Worm (Caenorhabditis elegans): ENCODE data around the gene ZK669.2.

The ZK669.2 gene

DNA sequence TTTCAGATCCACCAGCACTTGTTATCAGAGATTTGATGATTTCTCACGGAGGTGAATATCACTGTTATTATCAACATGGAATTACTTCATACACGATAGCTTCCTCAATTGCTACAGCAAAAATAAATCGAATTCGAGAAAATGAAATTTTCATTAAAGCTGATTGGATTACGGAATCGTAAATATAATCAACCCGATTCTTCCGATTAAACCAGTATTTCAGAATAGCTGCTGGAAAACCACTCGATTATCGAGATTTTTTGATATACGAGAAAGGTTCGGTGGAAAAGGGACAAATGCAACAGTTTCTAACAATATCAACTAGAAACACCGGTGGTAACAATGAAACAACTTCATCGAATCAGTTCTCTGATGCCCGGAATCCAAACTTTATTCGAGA, 36.0 kb downstream of the ZK669.2 start:
- TF ChIP-seq sea-1 (GFP tag; conservative IDR thresholded peaks at IDR 0.05) (no peak), tra-4 (tag; optimal IDR thresholded peaks at IDR 0.05) (no peak), pes-1 (GFP tag; IDR thresholded peaks at IDR 0.05) (no peak), ets-7 (tag; optimal IDR thresholded peaks at IDR 0.05) (no peak), tbx-11 (GFP tag; IDR thresholded peaks at IDR 0.05) (no peak), hmg-4 (GFP tag; optimal IDR thresholded peaks at IDR 0.05) (no peak), F13C5.2 (tag; optimal IDR thresholded peaks at IDR 0.05) (no peak)

DNA sequence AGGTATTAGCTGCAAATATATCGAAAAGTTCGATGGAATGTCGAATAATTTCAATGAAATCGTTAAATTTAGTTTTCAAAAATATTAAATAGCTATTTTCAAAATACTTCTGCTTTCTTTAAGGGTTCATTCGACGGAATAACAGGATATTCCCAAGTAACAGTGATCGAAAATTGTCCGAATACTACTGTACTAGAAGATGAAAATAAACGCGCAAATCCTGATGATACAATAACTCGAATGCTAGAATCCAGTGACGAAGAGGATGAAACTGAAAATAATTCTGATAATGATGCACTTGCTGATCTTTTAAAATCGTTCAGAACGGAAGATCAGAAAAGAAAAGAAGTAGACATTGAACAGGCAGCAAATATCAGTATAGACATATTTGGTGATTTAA, 37.2 kb downstream of the ZK669.2 start:
- TF ChIP-seq hmbx-1 (tag; optimal IDR thresholded peaks at IDR 0.05) (no peak), hnd-1 (tag; optimal IDR thresholded peaks at IDR 0.05) (no peak), tbx-37 (GFP tag; conservative IDR thresholded peaks at IDR 0.05) (no peak), F13C5.2 (tag; optimal IDR thresholded peaks at IDR 0.05) (no peak), tra-4 (tag; optimal IDR thresholded peaks at IDR 0.05) (no peak), scrt-1 (GFP tag; IDR thresholded peaks at IDR 0.05) (no peak), B0310.2 (tag; optimal IDR thresholded peaks at IDR 0.05) (no peak), flt-1 (GFP tag; IDR thresholded peaks at IDR 0.05) (no peak)

DNA sequence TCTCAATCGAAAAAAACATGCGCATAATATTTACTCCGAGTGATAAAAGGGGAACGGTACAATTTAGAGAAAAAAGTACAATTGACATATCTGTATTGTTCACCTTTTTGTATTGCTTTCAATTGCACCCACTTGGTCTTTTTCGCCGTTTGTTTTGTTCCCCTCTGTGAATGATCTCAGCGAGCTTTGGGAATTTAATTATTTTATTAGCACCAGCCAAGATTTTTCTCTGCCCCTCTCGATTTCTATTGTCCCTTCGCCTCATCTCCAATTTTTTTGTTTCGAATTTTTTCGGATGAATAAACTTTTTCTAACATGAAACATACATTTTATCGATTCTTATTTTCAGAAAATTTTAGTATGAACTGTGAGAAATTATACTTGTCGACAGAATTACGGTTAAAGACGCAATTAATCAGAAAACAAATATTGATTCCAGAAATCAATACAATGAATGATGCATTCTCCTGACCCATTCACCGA, 37.7 kb downstream of the ZK669.2 start, which contains the start of gene rev-1:
Gene rev-1, plus strand, starts transcription at position 433 of the 483 bp plus-strand sequence.
- no peak for TF ChIP-seq aly-1 (tag; optimal IDR thresholded peaks at IDR 0.05)
- TF ChIP-seq tbx-11 (GFP tag; IDR thresholded peaks at IDR 0.05), result no peak
- no peak for TF ChIP-seq hmg-4 (GFP tag; optimal IDR thresholded peaks at IDR 0.05)
- TF ChIP-seq F13C5.2 (tag; optimal IDR thresholded peaks at IDR 0.05), result no peak
- TF ChIP-seq tra-4 (tag; optimal IDR thresholded peaks at IDR 0.05), result no peak
- TF ChIP-seq B0310.2 (tag; optimal IDR thresholded peaks at IDR 0.05), result no peak
- no peak for TF ChIP-seq flt-1 (GFP tag; IDR thresholded peaks at IDR 0.05)
- no peak for TF ChIP-seq pes-1 (GFP tag; IDR thresholded peaks at IDR 0.05)
- TF ChIP-seq tbx-37 (GFP tag; conservative IDR thresholded peaks at IDR 0.05), result no peak
- no peak for TF ChIP-seq hmbx-1 (tag; optimal IDR thresholded peaks at IDR 0.05)
- TF ChIP-seq hnd-1 (tag; optimal IDR thresholded peaks at IDR 0.05), result no peak
- no peak for TF ChIP-seq sea-1 (GFP tag; conservative IDR thresholded peaks at IDR 0.05)
- no peak for TF ChIP-seq ama-1 (optimal IDR thresholded peaks at IDR 0.05)
- no peak for TF ChIP-seq ceh-36 (tag; optimal IDR thresholded peaks at IDR 0.05)
- TF ChIP-seq ceh-13 (GFP tag; optimal IDR thresholded peaks at IDR 0.05), result no peak
- no peak for TF ChIP-seq ets-7 (tag; optimal IDR thresholded peaks at IDR 0.05)
- TF ChIP-seq scrt-1 (GFP tag; IDR thresholded peaks at IDR 0.05), result no peak

DNA sequence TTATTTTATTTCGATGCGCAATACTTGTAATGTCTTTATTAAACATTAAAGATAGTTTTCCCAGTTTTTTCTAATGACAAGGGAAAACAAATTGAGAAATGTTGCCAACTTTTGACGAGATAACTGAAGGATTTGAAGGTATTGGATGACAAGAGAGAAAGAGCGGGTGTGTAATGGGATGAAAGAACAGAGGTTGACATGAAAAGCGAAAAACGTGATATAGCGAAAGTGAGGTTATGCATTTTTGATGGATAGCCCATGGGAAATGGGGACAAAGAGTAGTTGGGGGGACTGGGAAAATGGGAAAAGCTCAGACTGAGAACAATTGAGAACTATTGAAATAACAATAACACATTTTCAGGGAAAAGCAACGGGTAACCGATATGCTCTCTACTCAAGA, 42.8 kb downstream of the ZK669.2 start:
- TF ChIP-seq tbx-11 (GFP tag; IDR thresholded peaks at IDR 0.05), result no peak
- TF ChIP-seq ceh-13 (GFP tag; optimal IDR thresholded peaks at IDR 0.05), result no peak
- TF ChIP-seq ceh-36 (tag; optimal IDR thresholded peaks at IDR 0.05), result no peak
- no peak for TF ChIP-seq tbx-37 (GFP tag; conservative IDR thresholded peaks at IDR 0.05)
- no peak for TF ChIP-seq flt-1 (GFP tag; IDR thresholded peaks at IDR 0.05)
- TF ChIP-seq ets-7 (tag; optimal IDR thresholded peaks at IDR 0.05), result no peak
- no peak for TF ChIP-seq pes-1 (GFP tag; IDR thresholded peaks at IDR 0.05)
- no peak for TF ChIP-seq scrt-1 (GFP tag; IDR thresholded peaks at IDR 0.05)

DNA sequence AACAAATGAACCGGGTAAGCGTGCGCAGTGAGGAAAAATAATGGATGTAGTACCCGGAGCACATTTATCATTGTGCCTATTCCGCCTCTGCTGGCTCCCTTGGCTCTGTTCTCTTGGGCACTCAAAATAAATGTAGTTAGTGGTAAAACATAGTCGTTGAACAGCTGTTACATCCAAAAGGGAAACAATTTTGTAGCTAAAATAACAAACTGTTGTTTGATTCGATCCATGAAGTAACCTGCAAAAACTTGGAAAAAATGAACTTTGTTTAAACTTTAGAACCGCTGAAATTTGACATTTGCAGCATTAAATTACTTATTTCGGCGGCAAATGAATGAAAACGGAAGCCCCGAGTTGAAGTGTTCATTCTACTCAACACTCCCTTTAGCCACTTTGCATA, 44.3 kb downstream of the ZK669.2 start:
- TF ChIP-seq sea-1 (GFP tag; conservative IDR thresholded peaks at IDR 0.05) (no peak), B0310.2 (tag; optimal IDR thresholded peaks at IDR 0.05) (no peak), ceh-36 (tag; optimal IDR thresholded peaks at IDR 0.05) (no peak), tbx-11 (GFP tag; IDR thresholded peaks at IDR 0.05) (no peak), hnd-1 (tag; optimal IDR thresholded peaks at IDR 0.05) (no peak), ceh-13 (GFP tag; optimal IDR thresholded peaks at IDR 0.05) (no peak), aly-1 (tag; optimal IDR thresholded peaks at IDR 0.05) (no peak), flt-1 (GFP tag; IDR thresholded peaks at IDR 0.05) (no peak), tra-4 (tag; optimal IDR thresholded peaks at IDR 0.05) (no peak), hmbx-1 (tag; optimal IDR thresholded peaks at IDR 0.05) (no peak), scrt-1 (GFP tag; IDR thresholded peaks at IDR 0.05) (no peak), ets-7 (tag; optimal IDR thresholded peaks at IDR 0.05) (no peak), pes-1 (GFP tag; IDR thresholded peaks at IDR 0.05) (no peak), tbx-37 (GFP tag; conservative IDR thresholded peaks at IDR 0.05) (no peak)

DNA sequence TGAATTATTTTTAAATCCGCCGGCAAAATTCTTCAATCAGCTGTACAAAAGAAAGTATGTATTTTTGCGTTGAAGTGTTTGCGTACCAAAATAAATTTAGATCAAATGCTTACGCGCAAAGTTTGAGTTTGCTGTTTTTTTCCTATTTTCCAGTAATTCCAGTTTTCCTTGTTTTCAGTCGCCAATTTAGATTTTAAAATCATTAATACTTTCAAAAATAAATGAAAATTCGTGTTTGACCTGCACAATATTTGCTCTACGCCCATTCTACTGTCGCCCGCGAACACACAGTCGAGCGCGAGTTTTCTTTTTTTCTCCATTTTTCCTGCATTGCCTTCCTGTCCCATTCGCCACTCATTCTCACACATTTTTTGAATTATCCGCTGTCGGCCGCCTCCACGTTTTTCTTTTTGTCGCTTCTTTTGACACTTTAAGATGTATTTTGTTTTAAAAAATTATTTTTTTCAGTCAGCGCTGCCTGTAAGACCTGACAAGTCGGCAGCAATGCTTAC, 45.2 kb downstream of the ZK669.2 start, which contains the start of gene ptc-1:
Gene ptc-1, plus strand, starts transcription at position 462 of the 512 bp plus-strand sequence.
- TF ChIP-seq pes-1 (GFP tag; IDR thresholded peaks at IDR 0.05) (no peak), hnd-1 (tag; optimal IDR thresholded peaks at IDR 0.05) (no peak), tbx-37 (GFP tag; conservative IDR thresholded peaks at IDR 0.05) (no peak), B0310.2 (tag; optimal IDR thresholded peaks at IDR 0.05) (no peak), tra-4 (tag; optimal IDR thresholded peaks at IDR 0.05) (no peak)

DNA sequence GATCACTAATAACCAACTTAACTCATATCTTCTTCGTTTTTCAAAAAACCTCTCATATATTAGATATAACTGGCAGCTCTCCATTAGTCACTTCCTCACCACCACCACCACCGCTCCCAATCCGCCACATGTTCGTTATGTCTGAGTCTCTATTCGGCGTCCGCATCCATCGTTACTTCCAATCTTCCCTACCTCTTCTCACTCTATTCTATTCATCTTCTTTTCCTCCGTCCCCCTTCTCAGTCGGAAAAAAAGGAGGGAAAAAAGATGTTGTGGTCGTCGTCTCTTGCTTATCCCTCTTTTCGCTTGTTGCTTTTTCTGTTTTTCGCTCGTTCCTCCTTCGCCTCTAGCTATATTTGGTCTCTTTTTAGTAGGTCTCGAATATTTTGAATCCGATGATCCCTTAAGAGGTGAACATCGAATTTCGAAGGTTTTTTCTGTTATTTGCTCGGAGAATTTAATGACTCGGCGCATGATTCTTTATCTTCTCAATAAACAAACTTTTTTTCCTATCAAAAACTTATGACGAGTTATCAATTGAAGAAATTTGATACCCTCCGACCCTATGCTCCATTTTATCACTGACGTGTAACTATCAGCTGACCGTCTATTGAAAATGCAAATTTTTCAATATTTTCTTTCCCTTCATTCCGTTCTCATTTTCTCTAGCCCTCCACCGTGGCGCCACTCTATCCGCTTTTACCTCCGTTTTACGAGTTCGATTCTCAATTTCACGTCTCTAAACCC, 45.9 kb downstream of the ZK669.2 start:
- no peak for TF ChIP-seq ceh-13 (GFP tag; optimal IDR thresholded peaks at IDR 0.05)
- TF ChIP-seq sea-1 (GFP tag; conservative IDR thresholded peaks at IDR 0.05), result no peak
- no peak for TF ChIP-seq B0310.2 (tag; optimal IDR thresholded peaks at IDR 0.05)
- TF ChIP-seq tra-4 (tag; optimal IDR thresholded peaks at IDR 0.05), result no peak
- no peak for TF ChIP-seq ama-1 (optimal IDR thresholded peaks at IDR 0.05)
- no peak for TF ChIP-seq pes-1 (GFP tag; IDR thresholded peaks at IDR 0.05)

DNA sequence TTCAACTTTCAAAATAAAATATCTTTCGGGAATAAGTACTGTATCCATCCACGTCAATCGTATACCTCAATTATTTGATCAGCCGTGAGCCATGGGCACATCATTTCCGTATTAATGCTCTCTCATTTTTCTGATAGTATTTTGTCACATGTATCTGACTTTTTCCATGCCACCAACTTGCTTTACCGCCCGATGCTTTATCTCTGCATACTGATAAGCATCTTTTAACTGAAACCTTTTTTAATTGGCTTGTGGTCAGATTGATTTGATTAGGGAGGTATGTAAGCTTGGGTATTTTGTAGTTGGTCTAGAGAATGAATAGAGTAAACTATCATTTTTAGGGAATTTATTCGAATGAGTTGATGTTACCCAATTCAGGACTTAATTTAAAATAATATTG, 48.7 kb downstream of the ZK669.2 start:
- TF ChIP-seq hmg-4 (GFP tag; optimal IDR thresholded peaks at IDR 0.05) (no peak), B0310.2 (tag; optimal IDR thresholded peaks at IDR 0.05) (no peak), ceh-36 (tag; optimal IDR thresholded peaks at IDR 0.05) (no peak)
